Worm (Caenorhabditis elegans) whole organism, young adult: Measurements from ENCODE around the gene wrm-1.

Source experiments
- B0019.2 ChIP-seq: fragments of 200-800 bp; sonication (Bioruptor generic); conservative IDR thresholded peaks from 2 replicates; pipeline ENCODE4 v1.3.6; 2022; ENCODE audit warnings: missing genetic modification reagents, missing genetic modification characterization, missing compliant biosample characterization
- C06A6.2 ChIP-seq: fragments of 200-800 bp; sonication (Bioruptor generic); conservative IDR thresholded peaks from 2 replicates; pipeline ENCODE4 v1.3.6; 2022; ENCODE audit warnings: missing genetic modification characterization, missing compliant biosample characterization
- F22D6.2 ChIP-seq: sonication (generic microtip); optimal IDR thresholded peaks from 2 replicates; lab custom pipeline; 2016; ENCODE audit warnings: mild to moderate bottlenecking, missing genetic modification characterization, missing compliant biosample characterization
- F33H1.4 ChIP-seq: fragments of 200-800 bp; sonication (Bioruptor generic); IDR thresholded peaks from 2 replicates; pipeline ENCODE4 v1.3.6; 2022; ENCODE audit warnings: missing genetic modification reagents, missing genetic modification characterization, missing compliant biosample characterization
- F39B2.1 ChIP-seq: fragments of 200-800 bp; sonication (Bioruptor generic); IDR thresholded peaks from 2 replicates; pipeline ENCODE4 v1.3.6; 2022; ENCODE audit warnings: missing genetic modification reagents, missing genetic modification characterization, missing compliant biosample characterization
- F52B5.7 ChIP-seq: sonication (generic microtip); optimal IDR thresholded peaks from 2 replicates; lab custom pipeline; 2016; ENCODE audit warnings: mild to moderate bottlenecking, missing genetic modification characterization, missing compliant biosample characterization
- F55B11.4 ChIP-seq: sonication (generic microtip); optimal IDR thresholded peaks from 2 replicates; lab custom pipeline; 2016; ENCODE audit warnings: missing compliant biosample characterization, missing genetic modification characterization, borderline replicate concordance; ENCODE audit not compliant: insufficient read depth
- F57A8.1 ChIP-seq: fragments of 200-800 bp; sonication (Bioruptor generic); optimal IDR thresholded peaks from 2 replicates; lab custom pipeline; 2018; ENCODE audit warnings: mild to moderate bottlenecking, missing genetic modification characterization, moderate library complexity, missing compliant biosample characterization
- Y53F4B.3 ChIP-seq: fragments of 200-800 bp; sonication (Bioruptor generic); IDR thresholded peaks from 2 replicates; pipeline ENCODE4 v1.3.6; 2022; ENCODE audit warnings: missing genetic modification reagents, missing genetic modification characterization, missing compliant biosample characterization
- Y56A3A.18 ChIP-seq: fragments of 200-800 bp; sonication (Bioruptor generic); IDR thresholded peaks from 2 replicates; pipeline ENCODE4 v1.3.6; 2022; ENCODE audit warnings: missing genetic modification reagents, missing genetic modification characterization, missing compliant biosample characterization
- Y95B8A.8 ChIP-seq: fragments of 200-800 bp; sonication (Bioruptor generic); IDR thresholded peaks from 2 replicates; pipeline ENCODE4 v1.3.6; 2022; ENCODE audit warnings: missing genetic modification reagents, missing genetic modification characterization, missing compliant biosample characterization
- aptf-3 ChIP-seq: fragments of 200-800 bp; sonication (Bioruptor generic); IDR thresholded peaks from 2 replicates; pipeline ENCODE4 v1.3.6; 2022; ENCODE audit warnings: missing genetic modification characterization, missing compliant biosample characterization
- attf-3 ChIP-seq: fragments of 200-800 bp; sonication (Bioruptor generic); conservative IDR thresholded peaks from 2 replicates; pipeline ENCODE4 v1.3.6; 2022; ENCODE audit warnings: missing genetic modification reagents, missing genetic modification characterization, missing compliant biosample characterization
- ccch-3 ChIP-seq: fragments of 200-800 bp; sonication (Bioruptor generic); optimal IDR thresholded peaks from 2 replicates; lab custom pipeline; 2018; ENCODE audit warnings: mild to moderate bottlenecking, missing genetic modification characterization, missing compliant biosample characterization
- cebp-2 ChIP-seq: fragments of 200-800 bp; sonication (Bioruptor generic); IDR thresholded peaks from 2 replicates; pipeline ENCODE4 v1.3.6; 2022; ENCODE audit warnings: missing genetic modification characterization, missing compliant biosample characterization
- ceh-40 ChIP-seq: fragments of 200-800 bp; sonication (Bioruptor generic); IDR thresholded peaks from 2 replicates; pipeline ENCODE4 v1.3.6; 2022; ENCODE audit warnings: missing genetic modification characterization, missing compliant biosample characterization
- ceh-91 ChIP-seq: fragments of 200-800 bp; sonication (Bioruptor generic); IDR thresholded peaks from 2 replicates; pipeline ENCODE4 v1.3.6; 2022; ENCODE audit warnings: missing genetic modification reagents, missing genetic modification characterization, missing compliant biosample characterization
- die-1 ChIP-seq: sonication (generic microtip); optimal IDR thresholded peaks from 2 replicates; lab custom pipeline; 2016; ENCODE audit warnings: missing genotype, mild to moderate bottlenecking, missing genetic modification characterization, missing compliant biosample characterization
- dpff-1 ChIP-seq: sonication (generic microtip); optimal IDR thresholded peaks from 2 replicates; lab custom pipeline; 2017; ENCODE audit warnings: mild to moderate bottlenecking, missing genetic modification characterization, missing compliant biosample characterization
- dpl-1 ChIP-seq: fragments of 150-350 bp; optimal IDR thresholded peaks from 2 replicates; lab custom pipeline; 2014; ENCODE audit warnings: missing biosample characterization, missing genetic modification reagents, missing genetic modification characterization
- egl-44 ChIP-seq: fragments of 200-800 bp; sonication (Bioruptor generic); IDR thresholded peaks from 2 replicates; pipeline ENCODE4 v1.3.6; 2022; ENCODE audit warnings: missing genetic modification reagents, missing genetic modification characterization, missing compliant biosample characterization
- ekl-4 ChIP-seq: fragments of 200-800 bp; sonication (Bioruptor generic); IDR thresholded peaks from 2 replicates; pipeline ENCODE4 v1.3.6; 2022; ENCODE audit warnings: missing genetic modification reagents, missing genetic modification characterization, missing compliant biosample characterization
- ets-4 ChIP-seq: fragments of 200-800 bp; sonication (Bioruptor generic); optimal IDR thresholded peaks from 2 replicates; lab custom pipeline; 2018; ENCODE audit warnings: mild to moderate bottlenecking, missing genetic modification characterization, missing compliant biosample characterization
- gei-17 ChIP-seq: fragments of 200-800 bp; sonication (Bioruptor generic); optimal IDR thresholded peaks from 2 replicates; lab custom pipeline; 2018; ENCODE audit warnings: mild to moderate bottlenecking, missing genetic modification characterization, missing compliant biosample characterization
- hlh-12 ChIP-seq: sonication (generic microtip); optimal IDR thresholded peaks from 2 replicates; lab custom pipeline; 2016; ENCODE audit warnings: missing genetic modification characterization, missing compliant biosample characterization
- hmg-1.2 ChIP-seq: fragments of 200-800 bp; sonication (Bioruptor generic); IDR thresholded peaks from 2 replicates; pipeline ENCODE4 v1.3.6; 2022; ENCODE audit warnings: missing genetic modification reagents, missing genetic modification characterization, missing compliant biosample characterization
- hrde-1 ChIP-seq: sonication (generic microtip); optimal IDR thresholded peaks from 2 replicates; lab custom pipeline; 2016; ENCODE audit warnings: missing genetic modification characterization, mild to moderate bottlenecking, missing compliant biosample characterization, moderate library complexity, missing genotype, missing genetic modification reagents, borderline replicate concordance
- let-607 ChIP-seq, 2 experiments: fragments of 200-800 bp in 1 of 2; sonication (Bioruptor generic) in 1 of 2; sonication (generic microtip) in 1 of 2; optimal IDR thresholded peaks; 2 replicates each; lab custom pipeline; 2016 to 2018; ENCODE audit warnings: mild to moderate bottlenecking in 2 of 2, missing compliant biosample characterization in 2 of 2, missing genetic modification characterization in 2 of 2, moderate library complexity in 2 of 2, missing genotype in 1 of 2
- lin-54 ChIP-seq: fragments of 200-800 bp; sonication (Bioruptor generic); optimal IDR thresholded peaks from 2 replicates; lab custom pipeline; 2018; ENCODE audit warnings: mild to moderate bottlenecking, missing genetic modification characterization, missing compliant biosample characterization
- lsl-1 ChIP-seq: fragments of 200-800 bp; sonication (Bioruptor generic); optimal IDR thresholded peaks from 2 replicates; lab custom pipeline; 2018; ENCODE audit warnings: mild to moderate bottlenecking, missing genetic modification characterization, moderate library complexity, missing compliant biosample characterization
- madf-6 ChIP-seq: fragments of 200-800 bp; sonication (Bioruptor generic); IDR thresholded peaks from 2 replicates; pipeline ENCODE4 v1.3.6; 2022; ENCODE audit warnings: missing genetic modification reagents, missing genetic modification characterization, missing compliant biosample characterization
- mel-28 ChIP-seq: sonication (generic microtip); optimal IDR thresholded peaks from 2 replicates; lab custom pipeline; 2016; ENCODE audit warnings: borderline replicate concordance, mild to moderate bottlenecking, missing genetic modification characterization, missing compliant biosample characterization
- mes-4 ChIP-seq: sonication (generic microtip); optimal IDR thresholded peaks from 2 replicates; lab custom pipeline; 2016; ENCODE audit warnings: missing genotype, missing genetic modification characterization, missing compliant biosample characterization
- nfya-1 ChIP-seq: sonication (generic microtip); optimal IDR thresholded peaks from 2 replicates; lab custom pipeline; 2017; ENCODE audit warnings: antibody characterized with exemption, missing compliant biosample characterization, missing genetic modification characterization, borderline replicate concordance; ENCODE audit not compliant: insufficient read depth
- repo-1 ChIP-seq: sonication (generic microtip); optimal IDR thresholded peaks from 2 replicates; lab custom pipeline; 2017; ENCODE audit warnings: mild to moderate bottlenecking, missing genetic modification characterization, missing compliant biosample characterization
- sea-2 ChIP-seq: fragments of 200-800 bp; sonication (Bioruptor generic); IDR thresholded peaks from 2 replicates; pipeline ENCODE4 v1.3.6; 2022; ENCODE audit warnings: missing genetic modification characterization, missing compliant biosample characterization
- unc-130 ChIP-seq: sonication (generic microtip); optimal IDR thresholded peaks from 2 replicates; lab custom pipeline; 2016; ENCODE audit warnings: missing genetic modification reagents, missing genetic modification characterization, missing compliant biosample characterization
- xnd-1 ChIP-seq: sonication (generic microtip); optimal IDR thresholded peaks from 2 replicates; lab custom pipeline; 2016; ENCODE audit warnings: missing genotype, missing genetic modification reagents, missing genetic modification characterization, missing compliant biosample characterization
- zfh-2 ChIP-seq: fragments of 200-800 bp; sonication (Bioruptor generic); conservative IDR thresholded peaks from 2 replicates; pipeline ENCODE4 v1.3.6; 2022; ENCODE audit warnings: missing genetic modification reagents, missing genetic modification characterization, missing compliant biosample characterization
- ztf-3 ChIP-seq: fragments of 200-800 bp; sonication (Bioruptor generic); optimal IDR thresholded peaks from 2 replicates; lab custom pipeline; 2018; ENCODE audit warnings: mild to moderate bottlenecking, missing genetic modification characterization, missing compliant biosample characterization
- ztf-6 ChIP-seq: fragments of 200-800 bp; sonication (Bioruptor generic); IDR thresholded peaks from 2 replicates; pipeline ENCODE4 v1.3.6; 2022; ENCODE audit warnings: missing genetic modification reagents, missing genetic modification characterization, missing compliant biosample characterization

The wrm-1 gene

DNA sequence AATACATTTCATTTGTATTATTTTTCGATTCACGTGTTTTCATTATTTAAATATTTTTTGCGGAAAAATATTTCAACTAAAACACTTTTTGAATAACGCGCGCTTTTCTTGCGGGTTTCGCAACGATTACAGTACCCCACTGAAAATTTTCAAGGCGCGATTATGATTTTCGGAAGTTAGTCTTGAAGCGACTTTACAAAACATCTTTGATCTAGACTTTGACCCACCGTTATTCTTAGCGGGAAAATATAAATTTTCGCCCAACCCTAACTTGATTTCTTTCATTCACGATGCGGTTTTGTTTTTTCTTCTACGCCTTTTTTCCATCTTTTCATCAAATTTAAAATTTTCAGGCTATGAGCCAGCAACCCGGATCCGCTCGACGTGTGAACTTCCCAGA is 5.2 kb downstream of the wrm-1 start, which contains the start of gene egg-1 (continued):
- TF ChIP-seq unc-130: peak; percentile 75
- TF ChIP-seq nfya-1: no peak
- peak; percentile 93 for TF ChIP-seq Y95B8A.8
- TF ChIP-seq ceh-91: peak; percentile 96
- no peak for TF ChIP-seq F39B2.1 (GFP tag; lab: Robert Waterston, UW)
- peak; percentile 17; the same call in 1 of the 2 replicates for TF ChIP-seq attf-3
- no peak for TF ChIP-seq sea-2
- TF ChIP-seq dpff-1 (tag; lab: Kevin White, UChicago): no peak
- no peak for TF ChIP-seq F22D6.2
- no peak for TF ChIP-seq Y56A3A.18 (GFP tag; lab: Robert Waterston, UW)
- TF ChIP-seq repo-1 (tag; lab: Kevin White, UChicago): peak; percentile 12
- peak; percentile 78 for TF ChIP-seq B0019.2
- TF ChIP-seq let-607 (tag; optimal IDR thresholded peaks at IDR 0.05; lab: Kevin White, UChicago): no peak
- no peak for TF ChIP-seq zfh-2
- 0 out of 2 replicates have a peak, but pooled peaks have one; percentile 17 for TF ChIP-seq Y53F4B.3 (GFP tag; lab: Robert Waterston, UW)
- TF ChIP-seq F55B11.4 (tag; lab: Kevin White, UChicago): no peak
- TF ChIP-seq C06A6.2: no peak
- TF ChIP-seq gei-17: no peak
- no peak for TF ChIP-seq mes-4
- no peak for TF ChIP-seq ccch-3
- TF ChIP-seq die-1: no peak
- TF ChIP-seq xnd-1 (tag; lab: Kevin White, UChicago): peak; percentile 98
- no peak for TF ChIP-seq mel-28 (tag; lab: Kevin White, UChicago)
- TF ChIP-seq ztf-3 (GFP tag; lab: Kevin White, UChicago): no peak
- no peak for TF ChIP-seq F52B5.7 (tag; lab: Kevin White, UChicago)
- no peak for TF ChIP-seq aptf-3
- TF ChIP-seq lin-54 (GFP tag; lab: Kevin White, UChicago): peak; percentile 95
- TF ChIP-seq F57A8.1 (GFP tag; lab: Kevin White, UChicago): no peak
- no peak for TF ChIP-seq egl-44 (GFP tag; lab: Robert Waterston, UW)
- TF ChIP-seq, all 124 proteins: peak for 45

DNA sequence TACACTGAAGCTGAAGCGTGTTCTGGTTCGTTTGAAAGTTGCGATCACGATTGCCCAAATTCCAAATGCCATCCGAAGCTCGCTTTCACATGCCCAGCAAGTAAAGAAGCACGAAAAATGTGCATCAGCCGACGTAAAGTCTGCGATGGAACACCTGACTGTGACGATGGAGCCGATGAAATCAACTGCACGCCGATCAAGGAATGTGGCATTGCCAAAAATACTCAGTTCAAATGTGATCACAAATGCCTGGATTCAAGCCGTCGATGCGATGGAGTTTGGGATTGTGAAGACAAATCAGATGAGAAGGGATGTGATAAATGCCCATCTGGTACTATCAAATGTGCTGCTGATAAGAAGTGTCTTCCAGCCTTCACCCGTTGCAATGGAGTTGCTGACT is 6.7 kb downstream of the wrm-1 start:
- TF ChIP-seq hmg-1.2 (GFP tag; lab: Robert Waterston, UW) (0 out of 2 replicates have a peak, but pooled peaks have one; percentile 9), cebp-2 (GFP tag; lab: Robert Waterston, UW) (no peak)
- TF ChIP-seq, all 124 proteins: peak for 1

DNA sequence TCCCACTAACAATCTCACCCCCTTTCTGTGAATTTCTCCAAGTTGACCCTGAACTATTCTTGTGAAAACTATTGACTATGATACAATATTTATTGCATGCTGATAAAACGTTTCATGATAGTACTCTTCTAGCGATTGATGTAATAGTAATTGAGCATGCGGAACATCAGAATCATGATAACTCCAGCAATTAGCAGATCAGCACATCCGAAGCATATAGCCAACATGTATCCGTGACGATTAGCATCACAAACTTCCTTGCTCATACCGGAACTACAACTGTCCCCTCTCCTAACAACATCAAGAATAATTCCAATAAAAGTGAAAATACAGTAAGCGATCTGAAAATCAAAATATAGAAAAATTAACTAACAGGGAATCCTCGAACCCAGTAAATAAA is 7.4 kb downstream of the wrm-1 start:
- 0 out of 2 replicates have a peak, but pooled peaks have one; percentile 15 for TF ChIP-seq F33H1.4 (GFP tag; lab: Robert Waterston, UW)
- TF ChIP-seq ets-4 (GFP tag; lab: Kevin White, UChicago): no peak
- no peak for TF ChIP-seq dpl-1 (GFP tag; lab: Kevin White, UChicago)
- TF ChIP-seq Y95B8A.8: 0 out of 2 replicates have a peak, but pooled peaks have one; percentile 20
- 0 out of 2 replicates have a peak, but pooled peaks have one; percentile 54 for TF ChIP-seq ekl-4 (GFP tag; lab: Robert Waterston, UW)
- no peak for TF ChIP-seq ceh-40 (GFP tag; lab: Robert Waterston, UW)
- no peak for TF ChIP-seq C06A6.2
- TF ChIP-seq madf-6 (GFP tag; lab: Robert Waterston, UW): peak; percentile 61
- no peak for TF ChIP-seq ztf-6 (GFP tag; lab: Robert Waterston, UW)
- TF ChIP-seq zfh-2: no peak
- peak; percentile 21 for TF ChIP-seq lsl-1 (GFP tag; lab: Kevin White, UChicago)
- TF ChIP-seq hlh-12 (tag; lab: Kevin White, UChicago): no peak
- peak; percentile 21 for TF ChIP-seq hrde-1 (tag; lab: Kevin White, UChicago)
